Fruit fly (Drosophila melanogaster) whole organism, embryonic: Measurements from ENCODE around the gene CG33669.

Experiments
- ATbp ChIP-seq: fragments of 200-800 bp; sonication (Bioruptor generic); optimal IDR thresholded peaks from 2 replicates; lab custom pipeline; 2017; ENCODE audit warnings: missing biosample characterization, mild to moderate bottlenecking, missing genetic modification characterization, missing genetic modification reagents
- Adf1 ChIP-seq: fragments of 200-800 bp; sonication (Bioruptor generic); IDR thresholded peaks from 2 replicates; pipeline ENCODE4 v1.3.6; 2022; ENCODE audit warnings: missing biosample characterization, missing genetic modification characterization
- Atf6 ChIP-seq: fragments of 200-800 bp; sonication (Bioruptor generic); IDR thresholded peaks from 2 replicates; pipeline ENCODE4 v1.3.6; 2022; ENCODE audit warnings: missing biosample characterization, missing genetic modification characterization
- CG10147 ChIP-seq: fragments of 200-800 bp; sonication (Bioruptor generic); optimal IDR thresholded peaks from 2 replicates; lab custom pipeline; 2019; ENCODE audit warnings: missing biosample characterization, mild to moderate bottlenecking, missing genetic modification characterization, moderate library complexity
- CG1024 ChIP-seq: fragments of 200-800 bp; sonication (Bioruptor generic); IDR thresholded peaks from 2 replicates; pipeline ENCODE4 v1.3.6; 2022; ENCODE audit warnings: missing biosample characterization, missing genetic modification characterization
- CG11093 ChIP-seq: fragments of 200-800 bp; sonication (Bioruptor generic); IDR thresholded peaks from 3 replicates; pipeline ENCODE4 v1.3.6; 2022; ENCODE audit warnings: missing biosample characterization, missing genetic modification characterization
- CG12391 ChIP-seq: fragments of 200-800 bp; sonication (Bioruptor generic); optimal IDR thresholded peaks from 3 replicates; lab custom pipeline; 2018; ENCODE audit warnings: missing biosample characterization, mild to moderate bottlenecking, missing genetic modification characterization, moderate library complexity
- CG13424 ChIP-seq: fragments of 200-800 bp; sonication (Bioruptor generic); optimal IDR thresholded peaks from 2 replicates; lab custom pipeline; 2019; ENCODE audit warnings: missing biosample characterization, mild to moderate bottlenecking, missing genetic modification characterization, moderate library complexity
- CG14050 ChIP-seq: fragments of 200-800 bp; sonication (Bioruptor generic); IDR thresholded peaks from 3 replicates; pipeline ENCODE4 v1.3.6; 2022; ENCODE audit warnings: missing biosample characterization, missing genetic modification characterization
- CG14441 ChIP-seq: fragments of 200-800 bp; sonication (Bioruptor generic); IDR thresholded peaks from 2 replicates; pipeline ENCODE4 v1.3.6; 2022; ENCODE audit warnings: missing biosample characterization, missing genetic modification characterization
- CG17359 ChIP-seq: fragments of 200-800 bp; sonication (Bioruptor generic); optimal IDR thresholded peaks from 3 replicates; lab custom pipeline; 2018; ENCODE audit warnings: missing biosample characterization, mild to moderate bottlenecking, missing genetic modification characterization, moderate library complexity
- CG17361 ChIP-seq: fragments of 200-800 bp; sonication (Bioruptor generic); IDR thresholded peaks from 3 replicates; pipeline ENCODE4 v1.3.6; 2022; ENCODE audit warnings: missing biosample characterization, missing genetic modification characterization
- CG1792 ChIP-seq: fragments of 200-800 bp; sonication (Bioruptor generic); optimal IDR thresholded peaks from 2 replicates; lab custom pipeline; 2016; ENCODE audit warnings: missing biosample characterization, missing genetic modification characterization
- CG18476 ChIP-seq: fragments of 200-800 bp; sonication (Bioruptor generic); optimal IDR thresholded peaks from 2 replicates; lab custom pipeline; 2016; ENCODE audit warnings: missing biosample characterization, mild to moderate bottlenecking, missing genetic modification characterization
- CG32532 ChIP-seq: fragments of 200-800 bp; sonication (Bioruptor generic); IDR thresholded peaks from 2 replicates; pipeline ENCODE4 v1.3.6; 2022; ENCODE audit warnings: missing biosample characterization, missing genetic modification characterization
- CG34422 ChIP-seq: fragments of 200-800 bp; sonication (Bioruptor generic); IDR thresholded peaks from 3 replicates; pipeline ENCODE4 v1.3.6; 2022; ENCODE audit warnings: missing biosample characterization, missing genetic modification characterization
- CG42726 ChIP-seq: fragments of 200-800 bp; sonication (Bioruptor generic); IDR thresholded peaks from 2 replicates; pipeline ENCODE4 v1.3.6; 2022; ENCODE audit warnings: missing biosample characterization, missing genetic modification characterization; ENCODE audit not compliant: partially characterized antibody
- CG4282 ChIP-seq: fragments of 200-800 bp; sonication (Bioruptor generic); optimal IDR thresholded peaks from 2 replicates; lab custom pipeline; 2016; ENCODE audit warnings: missing biosample characterization, missing genetic modification characterization
- CG6654 ChIP-seq: fragments of 200-800 bp; sonication (Bioruptor generic); optimal IDR thresholded peaks from 2 replicates; lab custom pipeline; 2017; ENCODE audit warnings: missing biosample characterization, mild to moderate bottlenecking, missing genetic modification characterization
- CG6854 ChIP-seq: fragments of 200-800 bp; sonication (Bioruptor generic); optimal IDR thresholded peaks from 3 replicates; lab custom pipeline; 2017; ENCODE audit warnings: missing biosample characterization, mild to moderate bottlenecking, missing genetic modification characterization
- CG8765 ChIP-seq: fragments of 200-800 bp; sonication (Bioruptor generic); IDR thresholded peaks from 2 replicates; pipeline ENCODE4 v1.3.6; 2022; ENCODE audit warnings: missing biosample characterization, missing genetic modification characterization
- CkIIα-i1 ChIP-seq: fragments of 200-800 bp; sonication (Bioruptor generic); IDR thresholded peaks from 2 replicates; pipeline ENCODE4 v1.3.6; 2022; ENCODE audit warnings: missing biosample characterization, missing genetic modification characterization
- Deaf1 ChIP-seq: fragments of 200-800 bp; optimal IDR thresholded peaks from 3 replicates; lab custom pipeline; 2019; ENCODE audit warnings: missing biosample characterization, mild to moderate bottlenecking, missing genetic modification characterization, moderate library complexity
- Dref ChIP-seq: fragments of 200-800 bp; sonication (Bioruptor generic); IDR thresholded peaks from 2 replicates; pipeline ENCODE4 v1.3.6; 2022; ENCODE audit warnings: missing biosample characterization, missing genetic modification characterization
- Eip74EF ChIP-seq, 2 experiments: fragments of 200-800 bp in 1 of 2; fragments of >200 bp in 1 of 2; sonication (Bioruptor generic) in 1 of 2; optimal IDR thresholded peaks; 2 replicates each; lab custom pipeline; 2017 to 2019; ENCODE audit warnings: missing biosample characterization in 2 of 2, missing genetic modification characterization in 2 of 2, mild to moderate bottlenecking in 1 of 2, moderate library complexity in 1 of 2
- Ets65A ChIP-seq: fragments of 200-800 bp; sonication (Bioruptor generic); peaks from one replicate; lab custom pipeline; 2016; ENCODE audit warnings: missing biosample characterization, missing genetic modification characterization
- Ets97D ChIP-seq: fragments of 200-800 bp; sonication (Bioruptor generic); optimal IDR thresholded peaks from 3 replicates; lab custom pipeline; 2016; ENCODE audit warnings: missing biosample characterization, missing genetic modification characterization
- MBD-R2 ChIP-seq: fragments of 200-800 bp; sonication (Bioruptor generic); IDR thresholded peaks from 2 replicates; pipeline ENCODE4 v1.3.6; 2022; ENCODE audit warnings: missing biosample characterization, missing genetic modification characterization
- NFAT ChIP-seq: fragments of 200-800 bp; sonication (Bioruptor generic); IDR thresholded peaks from 2 replicates; pipeline ENCODE4 v1.3.6; 2022; ENCODE audit warnings: missing biosample characterization, missing genetic modification characterization
- Oli ChIP-seq: fragments of 200-800 bp; sonication (Bioruptor generic); optimal IDR thresholded peaks from 2 replicates; lab custom pipeline; 2018; ENCODE audit warnings: missing biosample characterization, mild to moderate bottlenecking, missing genetic modification characterization, moderate library complexity
- Ptx1 ChIP-seq: fragments of 200-800 bp; sonication (Bioruptor generic); IDR thresholded peaks from 2 replicates; pipeline ENCODE4 v1.3.6; 2022; ENCODE audit warnings: missing biosample characterization, missing genetic modification characterization
- Sox102F ChIP-seq: fragments of 200-800 bp; sonication (Bioruptor generic); optimal IDR thresholded peaks from 2 replicates; lab custom pipeline; 2018; ENCODE audit warnings: missing biosample characterization, mild to moderate bottlenecking, missing genetic modification characterization, moderate library complexity
- TFAM ChIP-seq: fragments of 200-800 bp; sonication (Bioruptor generic); optimal IDR thresholded peaks from 2 replicates; lab custom pipeline; 2017; ENCODE audit warnings: missing biosample characterization, missing genetic modification characterization, inconsistent platforms
- amos ChIP-seq: fragments of 200-800 bp; sonication (Bioruptor generic); IDR thresholded peaks from 2 replicates; pipeline ENCODE4 v1.3.6; 2022; ENCODE audit warnings: missing biosample characterization, missing genetic modification characterization; ENCODE audit not compliant: partially characterized antibody
- bowl ChIP-seq: fragments of 200-800 bp; sonication (Bioruptor generic); IDR thresholded peaks from 2 replicates; pipeline ENCODE4 v1.3.6; 2022; ENCODE audit warnings: missing biosample characterization, missing genetic modification characterization
- chif ChIP-seq, 2 experiments: fragments of 200-800 bp; sonication (Bioruptor generic); optimal IDR thresholded peaks; 3 replicates each; lab custom pipeline; 2016; ENCODE audit warnings: missing biosample characterization in 2 of 2, missing genetic modification characterization in 2 of 2
- chn ChIP-seq: fragments of 200-800 bp; sonication (Bioruptor generic); optimal IDR thresholded peaks from 2 replicates; lab custom pipeline; 2016; ENCODE audit warnings: missing biosample characterization, missing genetic modification characterization
- dmrt99B ChIP-seq: fragments of 200-800 bp; sonication (Bioruptor generic); optimal IDR thresholded peaks from 2 replicates; lab custom pipeline; 2018; ENCODE audit warnings: missing biosample characterization, mild to moderate bottlenecking, missing genetic modification characterization, moderate library complexity
- fd102C ChIP-seq: fragments of 200-800 bp; sonication (Bioruptor generic); optimal IDR thresholded peaks from 2 replicates; lab custom pipeline; 2018; ENCODE audit warnings: missing biosample characterization, mild to moderate bottlenecking, missing genetic modification characterization, moderate library complexity
- fru ChIP-seq: fragments of >200 bp; optimal IDR thresholded peaks from 2 replicates; lab custom pipeline; 2017
- gce ChIP-seq: fragments of 200-800 bp; sonication (Bioruptor generic); IDR thresholded peaks from 3 replicates; pipeline ENCODE4 v1.3.6; 2022; ENCODE audit warnings: missing biosample characterization, missing genetic modification characterization
- gem ChIP-seq: fragments of 200-800 bp; sonication (Bioruptor generic); optimal IDR thresholded peaks from 2 replicates; lab custom pipeline; 2019; ENCODE audit warnings: missing biosample characterization, mild to moderate bottlenecking, missing genetic modification characterization, moderate library complexity
- nerfin-1 ChIP-seq: fragments of 200-800 bp; sonication (Bioruptor generic); optimal IDR thresholded peaks from 3 replicates; lab custom pipeline; 2019; ENCODE audit warnings: missing biosample characterization, mild to moderate bottlenecking, missing genetic modification characterization, moderate library complexity
- pita ChIP-seq: fragments of 200-800 bp; sonication (Bioruptor generic); optimal IDR thresholded peaks from 2 replicates; lab custom pipeline; 2017; ENCODE audit warnings: missing biosample characterization, mild to moderate bottlenecking, missing genetic modification characterization
- ro ChIP-seq: fragments of 200-800 bp; sonication (Bioruptor generic); IDR thresholded peaks from 2 replicates; pipeline ENCODE4 v1.3.6; 2022; ENCODE audit warnings: missing biosample characterization, missing genetic modification characterization
- row ChIP-seq: fragments of 200-800 bp; sonication (Bioruptor generic); IDR thresholded peaks from 3 replicates; pipeline ENCODE4 v1.3.6; 2022; ENCODE audit warnings: missing biosample characterization, missing genetic modification characterization
- scrt ChIP-seq: fragments of 200-800 bp; sonication (Bioruptor generic); optimal IDR thresholded peaks from 2 replicates; lab custom pipeline; 2018; ENCODE audit warnings: missing biosample characterization, mild to moderate bottlenecking, missing genetic modification characterization, moderate library complexity
- sd ChIP-seq: fragments of 200-800 bp; sonication (Bioruptor generic); optimal IDR thresholded peaks from 3 replicates; lab custom pipeline; 2018; ENCODE audit warnings: missing biosample characterization, mild to moderate bottlenecking, missing genetic modification characterization, moderate library complexity
- so ChIP-seq: fragments of 200-800 bp; sonication (Bioruptor generic); IDR thresholded peaks from 3 replicates; pipeline ENCODE4 v1.3.6; 2022; ENCODE audit warnings: missing biosample characterization, missing genetic modification characterization
- stwl ChIP-seq: fragments of 200-800 bp; sonication (Bioruptor generic); optimal IDR thresholded peaks from 3 replicates; lab custom pipeline; 2018; ENCODE audit warnings: missing biosample characterization, mild to moderate bottlenecking, missing genetic modification characterization, moderate library complexity
- wor ChIP-seq: fragments of 200-800 bp; sonication (Bioruptor generic); IDR thresholded peaks from 2 replicates; pipeline ENCODE4 v1.3.6; 2022; ENCODE audit warnings: missing biosample characterization, missing genetic modification characterization
- zen ChIP-seq: fragments of 200-800 bp; sonication (Bioruptor generic); optimal IDR thresholded peaks from 3 replicates; lab custom pipeline; 2018; ENCODE audit warnings: missing biosample characterization, mild to moderate bottlenecking, missing genetic modification characterization, moderate library complexity

CG33669 gene

dm6 chrX:6353613-6353986 lies 46.3 kb downstream of the CG33669 start (continued):
- peak; percentile 89 for TF ChIP-seq Sox102F (GFP tag; lab: Kevin White, UChicago)
- TF ChIP-seq sd: peak; percentile 78
- peak; percentile 89 for TF ChIP-seq row (GFP tag; lab: Robert Waterston, UW)
- peak; percentile 92 for TF ChIP-seq CG12391 (tag; lab: Kevin White, UChicago)
- no peak for TF ChIP-seq chn
- TF ChIP-seq CG14441 (GFP tag; lab: Robert Waterston, UW): peak; percentile 72
- peak; percentile 85 for TF ChIP-seq Atf6 (GFP tag; lab: Robert Waterston, UW)
- peak; percentile 48 for TF ChIP-seq TFAM
- peak; percentile 90 for TF ChIP-seq so (GFP tag; lab: Robert Waterston, UW)
- no peak for TF ChIP-seq Dref
- peak; percentile 93 for TF ChIP-seq dmrt99B (tag; lab: Kevin White, UChicago)
- TF ChIP-seq CG34422 (GFP tag; lab: Robert Waterston, UW): peak; percentile 85
- TF ChIP-seq CkIIα-i1: no peak
- TF ChIP-seq CG8765 (GFP tag; lab: Robert Waterston, UW): peak; percentile 55
- peak; percentile 60 for TF ChIP-seq Adf1
- no peak for TF ChIP-seq amos
- TF ChIP-seq CG6854: peak; percentile 78
- TF ChIP-seq CG17361 (GFP tag; lab: Robert Waterston, UW): peak; percentile 96
- TF ChIP-seq CG17359 (tag; lab: Kevin White, UChicago): peak; percentile 89
- TF ChIP-seq fd102C (GFP tag; lab: Kevin White, UChicago): no peak
- TF ChIP-seq NFAT (GFP tag; lab: Robert Waterston, UW): peak; percentile 67
- TF ChIP-seq gem (tag; lab: Kevin White, UChicago): peak; percentile 95
- TF ChIP-seq Deaf1 (tag; lab: Kevin White, UChicago): peak; percentile 65
- peak in 1 of 2 experiments; percentile 84 for TF ChIP-seq Eip74EF (GFP tag; optimal IDR thresholded peaks at IDR 0.05; lab: Kevin White, UChicago)
- TF ChIP-seq CG1792 (GFP tag; lab: Kevin White, UChicago): no peak
- TF ChIP-seq CG13424 (tag; lab: Kevin White, UChicago): peak; percentile 93
- TF ChIP-seq CG32532: peak; percentile 81
- no peak for TF ChIP-seq bowl
- TF ChIP-seq Ets65A: peak; percentile 79
- peak; percentile 84 for TF ChIP-seq wor (GFP tag; lab: Robert Waterston, UW)
- TF ChIP-seq CG18476 (GFP tag; lab: Kevin White, UChicago): peak; percentile 64
- peak; percentile 61; the same call in 1 of the 2 replicates for TF ChIP-seq CG1024 (GFP tag; lab: Robert Waterston, UW)
- TF ChIP-seq Ets97D: no peak
- TF ChIP-seq nerfin-1 (tag; lab: Kevin White, UChicago): peak; percentile 85
- no peak for TF ChIP-seq ro
- peak; percentile 77 for TF ChIP-seq scrt (GFP tag; lab: Kevin White, UChicago)
- TF ChIP-seq zen: peak; percentile 76
- peak; percentile 40; the same call in 1 of the 2 replicates for TF ChIP-seq MBD-R2 (GFP tag; lab: Robert Waterston, UW)
- peak; percentile 59 for TF ChIP-seq CG6654 (GFP tag; lab: Kevin White, UChicago)
- TF ChIP-seq CG10147 (GFP tag; lab: Kevin White, UChicago): peak; percentile 87
- no peak for TF ChIP-seq stwl (tag; lab: Kevin White, UChicago)
- no peak for TF ChIP-seq fru (lab: Kevin White, UChicago)
- peak; percentile 82 for TF ChIP-seq Ptx1 (GFP tag; lab: Robert Waterston, UW)
- TF ChIP-seq Oli (tag; lab: Kevin White, UChicago): peak; percentile 90
- peak in 1 of 2 experiments; percentile 48 for TF ChIP-seq chif (GFP tag; optimal IDR thresholded peaks at IDR 0.05; lab: Kevin White, UChicago)
- TF ChIP-seq ATbp (GFP tag; lab: Kevin White, UChicago): peak; percentile 87
- TF ChIP-seq pita (GFP tag; lab: Kevin White, UChicago): no peak
- no peak for TF ChIP-seq CG4282 (GFP tag; lab: Kevin White, UChicago)
- no peak for TF ChIP-seq CG42726 (GFP tag; lab: Robert Waterston, UW)
- peak; percentile 64; the same call in 1 of the 3 replicates for TF ChIP-seq gce
- peak; percentile 67; the same call in 2 of the 3 replicates for TF ChIP-seq CG11093 (GFP tag; lab: Robert Waterston, UW)
- TF ChIP-seq CG14050 (GFP tag; lab: Robert Waterston, UW): peak; percentile 45
